Worm (Caenorhabditis elegans): ENCODE measurements around the gene W02A2.9.

W02A2.9 gene

ce11 chrIV:13347232-13347715, at the start of gene W02A2.9:
Gene W02A2.9, plus strand, starts transcription at chrIV:13347665.
- TF ChIP-seq let-526 (GFP tag; IDR thresholded peaks at IDR 0.05) (no peak), ekl-4 (GFP tag; IDR thresholded peaks at IDR 0.05) (no peak), snpc-1.1 (tag; optimal IDR thresholded peaks at IDR 0.05; ENCODE audit: insufficient read depth) (no peak), nfyb-1 (GFP tag; IDR thresholded peaks at IDR 0.05) (peak; percentile 48; the same call in 1 of the 2 replicates), nhr-80 (tag; optimal IDR thresholded peaks at IDR 0.05) (peak; percentile 59), rpc-1 (optimal IDR thresholded peaks at IDR 0.05) (no peak), rpc-1 (tag; optimal IDR thresholded peaks at IDR 0.05) (no peak), bed-1 (GFP tag; IDR thresholded peaks at IDR 0.05) (no peak), efl-1 (GFP tag; optimal IDR thresholded peaks at IDR 0.05) (no peak), ztf-26 (tag; optimal IDR thresholded peaks at IDR 0.05) (no peak), madf-3 (GFP tag; IDR thresholded peaks at IDR 0.05) (no peak)

ce11 chrIV:13297746-13298145, 49.7 kb upstream of the W02A2.9 start, which contains the start of the genes Y67H2A.2 and micu-1:
Gene Y67H2A.2, minus strand, starts transcription at chrIV:13297819.
Gene micu-1, plus strand, starts transcription at chrIV:13297926.
- TF ChIP-seq ZK185.1 (tag; optimal IDR thresholded peaks at IDR 0.05; ENCODE audit: poor library complexity, severe bottlenecking) (no peak), somi-1 (GFP tag; optimal IDR thresholded peaks at IDR 0.05) (no peak), him-1 (tag; optimal IDR thresholded peaks at IDR 0.05) (no peak), K11D2.4 (GFP tag; IDR thresholded peaks at IDR 0.05) (peak; percentile 16; the same call in 1 of the 2 replicates), hmg-1.2 (GFP tag; IDR thresholded peaks at IDR 0.05) (peak; percentile 99), attf-3 (GFP tag; conservative IDR thresholded peaks at IDR 0.05) (no peak), nhr-179 (tag; optimal IDR thresholded peaks at IDR 0.05) (no peak), snpc-4 (GFP tag; optimal IDR thresholded peaks at IDR 0.05) (no peak), snpc-4 (tag; optimal IDR thresholded peaks at IDR 0.05) (peak in 2 of 4 experiments; percentile 30 to 59), nhr-90 (tag; optimal IDR thresholded peaks at IDR 0.05) (no peak), nfyb-1 (GFP tag; IDR thresholded peaks at IDR 0.05) (peak; percentile 29; the same call in 1 of the 2 replicates), ceh-100 (GFP tag; IDR thresholded peaks at IDR 0.05) (no peak), madf-3 (GFP tag; IDR thresholded peaks at IDR 0.05) (0 out of 2 replicates have a peak, but pooled peaks have one; percentile 32), lin-35 (GFP tag; optimal IDR thresholded peaks at IDR 0.05) (peak in 1 of 3 experiments; percentile 34), madf-6 (GFP tag; IDR thresholded peaks at IDR 0.05) (peak; percentile 40), zim-3 (tag; optimal IDR thresholded peaks at IDR 0.05) (no peak), bed-1 (GFP tag; IDR thresholded peaks at IDR 0.05) (no peak), F33H1.4 (GFP tag; IDR thresholded peaks at IDR 0.05) (peak; percentile 50), rec-8 (tag; optimal IDR thresholded peaks at IDR 0.05) (no peak), F23B12.7 (tag; optimal IDR thresholded peaks at IDR 0.05; ENCODE audit: insufficient read depth) (peak; percentile 3), nhr-27 (tag; optimal IDR thresholded peaks at IDR 0.05) (no peak), snpc-3.4 (tag; optimal IDR thresholded peaks at IDR 0.05) (peak; percentile 11), ekl-4 (GFP tag; IDR thresholded peaks at IDR 0.05) (no peak), lin-54 (GFP tag; optimal IDR thresholded peaks at IDR 0.05) (peak; percentile 40), ztf-25 (GFP tag; IDR thresholded peaks at IDR 0.05) (no peak), nhr-80 (tag; optimal IDR thresholded peaks at IDR 0.05) (no peak), ztf-6 (GFP tag; IDR thresholded peaks at IDR 0.05) (no peak), ztf-26 (tag; optimal IDR thresholded peaks at IDR 0.05) (no peak), Y79H2A.3 (GFP tag; conservative IDR thresholded peaks at IDR 0.05) (no peak), attf-5 (GFP tag; optimal IDR thresholded peaks at IDR 0.05) (peak; percentile 9), cebp-1 (GFP tag; IDR thresholded peaks at IDR 0.05) (no peak), cebp-1 (tag; optimal IDR thresholded peaks at IDR 0.05) (peak; percentile 51), lsl-1 (GFP tag; optimal IDR thresholded peaks at IDR 0.05) (peak; percentile 40), unc-62 (GFP tag; optimal IDR thresholded peaks at IDR 0.05) (no peak), sptf-2 (GFP tag; optimal IDR thresholded peaks at IDR 0.05) (no peak), bed-2 (GFP tag; IDR thresholded peaks at IDR 0.05) (no peak), attf-6 (GFP tag; IDR thresholded peaks at IDR 0.05) (0 out of 2 replicates have a peak, but pooled peaks have one; percentile 40), hrde-1 (tag; optimal IDR thresholded peaks at IDR 0.05; ENCODE audit: borderline replicate concordance) (no peak), K12H6.12 (tag; optimal IDR thresholded peaks at IDR 0.05) (no peak), ceh-27 (GFP tag; optimal IDR thresholded peaks at IDR 0.05) (peak; percentile 16), unc-130 (GFP tag; optimal IDR thresholded peaks at IDR 0.05) (no peak)
